Fruit fly (Drosophila melanogaster): ENCODE data around the gene CG15431.

The CG15431 gene

dm6 chr2L:4448582-4449016 is 7.5 kb upstream of the CG15431 start, which contains the start of gene MFS18 (continued):
- TF ChIP-seq vri (GFP tag; optimal IDR thresholded peaks at IDR 0.05), result no peak
- TF ChIP-seq CG11902 (GFP tag; optimal IDR thresholded peaks at IDR 0.05), result peak; percentile 95
- no peak for TF ChIP-seq CG16779 (tag; optimal IDR thresholded peaks at IDR 0.05)
- peak; percentile 95 for TF ChIP-seq topi (GFP tag; optimal IDR thresholded peaks at IDR 0.05)
- TF ChIP-seq CG9139 (GFP tag; optimal IDR thresholded peaks at IDR 0.05), result no peak
- peak; percentile 96 for TF ChIP-seq Hr4 (GFP tag; optimal IDR thresholded peaks at IDR 0.05)
- TF ChIP-seq CG15336 (GFP tag; IDR thresholded peaks at IDR 0.05), result peak; percentile 99
- peak; percentile 98 for TF ChIP-seq esn (GFP tag; optimal IDR thresholded peaks at IDR 0.05)
- peak; percentile 86 for TF ChIP-seq dsx (GFP tag; optimal IDR thresholded peaks at IDR 0.05; ENCODE audit: poor library complexity, severe bottlenecking)
- TF ChIP-seq fd59A (GFP tag; optimal IDR thresholded peaks at IDR 0.05), result peak; percentile 84
- peak; percentile 91 for TF ChIP-seq CG31627 (GFP tag; optimal IDR thresholded peaks at IDR 0.05)
- peak; percentile 95 for TF ChIP-seq CG6808 (GFP tag; optimal IDR thresholded peaks at IDR 0.05)
- TF ChIP-seq eg (GFP tag; IDR thresholded peaks at IDR 0.05), result peak; percentile 99
- TF ChIP-seq salr (GFP tag; optimal IDR thresholded peaks at IDR 0.05), result peak; percentile 81 to 96
- TF ChIP-seq CG3919 (GFP tag; optimal IDR thresholded peaks at IDR 0.05), result peak; percentile 97
- peak; percentile 99 for TF ChIP-seq CG11294 (GFP tag; IDR thresholded peaks at IDR 0.05)
- TF ChIP-seq Eip75B (GFP tag; optimal IDR thresholded peaks at IDR 0.05), result peak; percentile 92
- peak; percentile 97 for TF ChIP-seq OdsH (GFP tag; optimal IDR thresholded peaks at IDR 0.05)
- peak; percentile 95 for TF ChIP-seq Met (GFP tag; optimal IDR thresholded peaks at IDR 0.05)
- TF ChIP-seq Eip93F (GFP tag; optimal IDR thresholded peaks at IDR 0.05), result no peak
- TF ChIP-seq dac (GFP tag; optimal IDR thresholded peaks at IDR 0.05), result peak; percentile 81
- TF ChIP-seq net (GFP tag; optimal IDR thresholded peaks at IDR 0.05), result peak; percentile 97
- peak; percentile 84 for TF ChIP-seq Ets21C (GFP tag; optimal IDR thresholded peaks at IDR 0.05)
- peak; percentile 97 for TF ChIP-seq fd85E (GFP tag; optimal IDR thresholded peaks at IDR 0.05)
- peak; percentile 76 for TF ChIP-seq fkh (GFP tag; optimal IDR thresholded peaks at IDR 0.05)
- peak; percentile 99 for TF ChIP-seq CG10669 (GFP tag; optimal IDR thresholded peaks at IDR 0.05)
- peak; percentile 93 for TF ChIP-seq Sox15 (GFP tag; optimal IDR thresholded peaks at IDR 0.05)
- peak; percentile 99 for TF ChIP-seq CG11762 (GFP tag; optimal IDR thresholded peaks at IDR 0.05; ENCODE audit: insufficient read depth)
- peak; percentile 89 for TF ChIP-seq Ets96B (tag; optimal IDR thresholded peaks at IDR 0.05)
- peak; percentile 90 for TF ChIP-seq Blimp-1 (GFP tag; optimal IDR thresholded peaks at IDR 0.05)
- TF ChIP-seq Sox102F (GFP tag; optimal IDR thresholded peaks at IDR 0.05), result peak; percentile 94
- TF ChIP-seq Hr39 (GFP tag; optimal IDR thresholded peaks at IDR 0.05), result peak; percentile 88

dm6 chr2L:4444457-4444856 is 3.4 kb upstream of the CG15431 start, which contains the start of the genes morgue and Elp3:
Gene morgue, minus strand, starts transcription at chr2L:4444680.
Gene Elp3, plus strand, starts transcription at chr2L:4444732.
- no peak for TF ChIP-seq CG15336 (GFP tag; IDR thresholded peaks at IDR 0.05)
- TF ChIP-seq dac (GFP tag; optimal IDR thresholded peaks at IDR 0.05), result no peak
- no peak for TF ChIP-seq Eip78C (GFP tag)
- TF ChIP-seq eg (GFP tag; IDR thresholded peaks at IDR 0.05), result no peak
- no peak for TF ChIP-seq Blimp-1 (GFP tag; optimal IDR thresholded peaks at IDR 0.05)
- no peak for TF ChIP-seq Ets21C (GFP tag; optimal IDR thresholded peaks at IDR 0.05)
- peak; percentile 20 for TF ChIP-seq CG6854 (GFP tag; optimal IDR thresholded peaks at IDR 0.05)
- TF ChIP-seq CG9139 (GFP tag; optimal IDR thresholded peaks at IDR 0.05), result no peak
- TF ChIP-seq fkh (GFP tag; optimal IDR thresholded peaks at IDR 0.05), result peak; percentile 77
- no peak for TF ChIP-seq salr (GFP tag; optimal IDR thresholded peaks at IDR 0.05)
- TF ChIP-seq Hr39 (GFP tag; optimal IDR thresholded peaks at IDR 0.05), result no peak
- no peak for TF ChIP-seq CG10631 (GFP tag; optimal IDR thresholded peaks at IDR 0.05)
- no peak for TF ChIP-seq CG3032 (tag; optimal IDR thresholded peaks at IDR 0.05)
- TF ChIP-seq CG7368 (GFP tag; optimal IDR thresholded peaks at IDR 0.05), result no peak
- no peak for TF ChIP-seq CG11762 (GFP tag; optimal IDR thresholded peaks at IDR 0.05; ENCODE audit: insufficient read depth)
- no peak for TF ChIP-seq CG16779 (tag; optimal IDR thresholded peaks at IDR 0.05)

All from whole organism, prepupa.